Fruit fly (Drosophila melanogaster) whole organism, embryonic: ENCODE measurements around the gene CG6724.

Experiments used
- ATbp ChIP-seq: fragments of 200-800 bp; sonication (Bioruptor generic); optimal IDR thresholded peaks from 2 replicates; lab custom pipeline; 2017; ENCODE audit warnings: missing biosample characterization, mild to moderate bottlenecking, missing genetic modification characterization, missing genetic modification reagents
- Asciz ChIP-seq: fragments of 200-800 bp; sonication (Bioruptor generic); optimal IDR thresholded peaks from 2 replicates; lab custom pipeline; 2017; ENCODE audit warnings: missing biosample characterization, mild to moderate bottlenecking, missing genetic modification characterization, missing genetic modification reagents
- Atf-2 ChIP-seq: fragments of 200-800 bp; sonication (Bioruptor generic); optimal IDR thresholded peaks from 2 replicates; lab custom pipeline; 2016; ENCODE audit warnings: missing biosample characterization, missing genetic modification characterization
- Atf6 ChIP-seq: fragments of 200-800 bp; sonication (Bioruptor generic); IDR thresholded peaks from 2 replicates; pipeline ENCODE4 v1.3.6; 2022; ENCODE audit warnings: missing biosample characterization, missing genetic modification characterization
- BEAF-32 ChIP-seq: fragments of 200-800 bp; sonication (Bioruptor generic); optimal IDR thresholded peaks from 3 replicates; lab custom pipeline; 2017; ENCODE audit warnings: missing biosample characterization, missing genetic modification characterization, mild to moderate bottlenecking, moderate library complexity, missing genetic modification reagents
- Bdp1 ChIP-seq: fragments of 200-800 bp; sonication (Bioruptor generic); optimal IDR thresholded peaks from 3 replicates; lab custom pipeline; 2016; ENCODE audit warnings: missing biosample characterization, missing genetic modification characterization
- Blimp-1 ChIP-seq: fragments of 200-800 bp; sonication (Bioruptor generic); optimal IDR thresholded peaks from 3 replicates; lab custom pipeline; 2018; ENCODE audit warnings: missing biosample characterization, missing genetic modification characterization, mild to moderate bottlenecking, moderate library complexity, missing genetic modification reagents
- BtbVII ChIP-seq: fragments of 200-800 bp; sonication (Bioruptor generic); optimal IDR thresholded peaks from 3 replicates; lab custom pipeline; 2017; ENCODE audit warnings: missing biosample characterization, mild to moderate bottlenecking, missing genetic modification characterization
- CG10959 ChIP-seq: fragments of 200-800 bp; sonication (Bioruptor generic); IDR thresholded peaks from 2 replicates; pipeline ENCODE4 v1.3.6; 2022; ENCODE audit warnings: missing biosample characterization, missing genetic modification characterization
- CG11085 ChIP-seq: fragments of 200-800 bp; sonication (Bioruptor generic); IDR thresholded peaks from 2 replicates; pipeline ENCODE4 v1.3.6; 2022; ENCODE audit warnings: missing biosample characterization, missing genetic modification characterization
- CG11093 ChIP-seq: fragments of 200-800 bp; sonication (Bioruptor generic); IDR thresholded peaks from 3 replicates; pipeline ENCODE4 v1.3.6; 2022; ENCODE audit warnings: missing biosample characterization, missing genetic modification characterization
- CG11504 ChIP-seq: fragments of 200-800 bp; sonication (Bioruptor generic); optimal IDR thresholded peaks from 3 replicates; lab custom pipeline; 2019; ENCODE audit warnings: missing biosample characterization, mild to moderate bottlenecking, missing genetic modification characterization, moderate library complexity
- CG11695 ChIP-seq: fragments of 200-800 bp; sonication (Bioruptor generic); IDR thresholded peaks from 3 replicates; pipeline ENCODE4 v1.3.6; 2022; ENCODE audit warnings: missing biosample characterization, missing genetic modification characterization
- CG12942 ChIP-seq: fragments of 200-800 bp; sonication (Bioruptor generic); optimal IDR thresholded peaks from 3 replicates; lab custom pipeline; 2016; ENCODE audit warnings: missing biosample characterization, missing genetic modification characterization
- CG13624 ChIP-seq: fragments of 200-800 bp; sonication (Bioruptor generic); optimal IDR thresholded peaks from 2 replicates; lab custom pipeline; 2016; ENCODE audit warnings: missing biosample characterization, missing genetic modification characterization
- CG15696 ChIP-seq: fragments of 200-800 bp; sonication (Bioruptor generic); optimal IDR thresholded peaks from 2 replicates; lab custom pipeline; 2019; ENCODE audit warnings: missing biosample characterization, mild to moderate bottlenecking, missing genetic modification characterization, moderate library complexity
- CG17361 ChIP-seq: fragments of 200-800 bp; sonication (Bioruptor generic); IDR thresholded peaks from 3 replicates; pipeline ENCODE4 v1.3.6; 2022; ENCODE audit warnings: missing biosample characterization, missing genetic modification characterization
- CG17912 ChIP-seq: fragments of 200-800 bp; sonication (Bioruptor generic); optimal IDR thresholded peaks from 2 replicates; lab custom pipeline; 2018; ENCODE audit warnings: missing biosample characterization, mild to moderate bottlenecking, missing genetic modification characterization
- CG18764 ChIP-seq: fragments of 200-800 bp; sonication (Bioruptor generic); optimal IDR thresholded peaks from 3 replicates; lab custom pipeline; 2016; ENCODE audit warnings: missing biosample characterization, missing genetic modification characterization
- CG30403 ChIP-seq: fragments of 200-800 bp; sonication (Bioruptor generic); optimal IDR thresholded peaks from 3 replicates; lab custom pipeline; 2016; ENCODE audit warnings: missing biosample characterization, missing genetic modification characterization
- CG32532 ChIP-seq: fragments of 200-800 bp; sonication (Bioruptor generic); IDR thresholded peaks from 2 replicates; pipeline ENCODE4 v1.3.6; 2022; ENCODE audit warnings: missing biosample characterization, missing genetic modification characterization
- CG42726 ChIP-seq: fragments of 200-800 bp; sonication (Bioruptor generic); IDR thresholded peaks from 2 replicates; pipeline ENCODE4 v1.3.6; 2022; ENCODE audit warnings: missing biosample characterization, missing genetic modification characterization; ENCODE audit not compliant: partially characterized antibody
- CG4328 ChIP-seq: fragments of 200-800 bp; sonication (Bioruptor generic); optimal IDR thresholded peaks from 3 replicates; lab custom pipeline; 2017; ENCODE audit warnings: missing biosample characterization, missing genetic modification reagents, missing genetic modification characterization
- CG6854 ChIP-seq: fragments of 200-800 bp; sonication (Bioruptor generic); optimal IDR thresholded peaks from 3 replicates; lab custom pipeline; 2017; ENCODE audit warnings: missing biosample characterization, mild to moderate bottlenecking, missing genetic modification characterization
- CG9437 ChIP-seq: fragments of 200-800 bp; sonication (Bioruptor generic); optimal IDR thresholded peaks from 2 replicates; lab custom pipeline; 2018; ENCODE audit warnings: missing biosample characterization, mild to moderate bottlenecking, missing genetic modification characterization
- CrebB ChIP-seq: fragments of 200-800 bp; sonication (Bioruptor generic); optimal IDR thresholded peaks from 3 replicates; lab custom pipeline; 2018; ENCODE audit warnings: missing biosample characterization, mild to moderate bottlenecking, missing genetic modification characterization
- Dad ChIP-seq: fragments of 200-800 bp; sonication (Bioruptor generic); optimal IDR thresholded peaks from 3 replicates; lab custom pipeline; 2016; ENCODE audit warnings: missing biosample characterization, missing genetic modification characterization
- Ets65A ChIP-seq: fragments of 200-800 bp; sonication (Bioruptor generic); peaks from one replicate; lab custom pipeline; 2016; ENCODE audit warnings: missing biosample characterization, missing genetic modification characterization
- H2.0 ChIP-seq: fragments of 200-800 bp; sonication (Bioruptor generic); IDR thresholded peaks from 2 replicates; pipeline ENCODE4 v1.3.6; 2022; ENCODE audit warnings: missing biosample characterization, missing genetic modification characterization
- HHEX ChIP-seq: fragments of 200-800 bp; sonication (Bioruptor generic); optimal IDR thresholded peaks from 3 replicates; lab custom pipeline; 2017; ENCODE audit warnings: missing biosample characterization, mild to moderate bottlenecking, missing genetic modification characterization, missing genetic modification reagents
- Scr ChIP-seq: fragments of 200-800 bp; sonication (Bioruptor generic); IDR thresholded peaks from 2 replicates; pipeline ENCODE4 v1.3.6; 2022; ENCODE audit warnings: missing biosample characterization, missing genetic modification characterization; ENCODE audit not compliant: partially characterized antibody
- az2 ChIP-seq: fragments of 200-800 bp; sonication (Bioruptor generic); optimal IDR thresholded peaks from 3 replicates; lab custom pipeline; 2016; ENCODE audit warnings: missing biosample characterization, missing genetic modification characterization
- bcd ChIP-seq: fragments of 200-800 bp; sonication (Bioruptor generic); optimal IDR thresholded peaks from 2 replicates; lab custom pipeline; 2017; ENCODE audit warnings: missing biosample characterization, mild to moderate bottlenecking, missing genetic modification characterization
- cas ChIP-seq: fragments of 200-800 bp; sonication (Bioruptor generic); IDR thresholded peaks from 2 replicates; pipeline ENCODE4 v1.3.6; 2022; ENCODE audit warnings: missing biosample characterization, missing genetic modification characterization
- dmrt99B ChIP-seq: fragments of 200-800 bp; sonication (Bioruptor generic); optimal IDR thresholded peaks from 2 replicates; lab custom pipeline; 2018; ENCODE audit warnings: missing biosample characterization, mild to moderate bottlenecking, missing genetic modification characterization, moderate library complexity
- dysf ChIP-seq: fragments of 200-800 bp; sonication (Bioruptor generic); IDR thresholded peaks from 3 replicates; pipeline ENCODE4 v1.3.6; 2022; ENCODE audit warnings: missing biosample characterization, missing genetic modification characterization
- esg ChIP-seq: fragments of 200-800 bp; sonication (Bioruptor generic); conservative IDR thresholded peaks from 2 replicates; pipeline ENCODE4 v1.3.6; 2022; ENCODE audit warnings: missing biosample characterization, missing genetic modification characterization
- fru ChIP-seq: fragments of >200 bp; optimal IDR thresholded peaks from 2 replicates; lab custom pipeline; 2017
- gsb-n ChIP-seq: fragments of 200-800 bp; sonication (Bioruptor generic); optimal IDR thresholded peaks from 3 replicates; lab custom pipeline; 2018; ENCODE audit warnings: missing biosample characterization, mild to moderate bottlenecking, missing genetic modification characterization
- jing ChIP-seq: fragments of 200-800 bp; sonication (Bioruptor generic); optimal IDR thresholded peaks from 2 replicates; lab custom pipeline; 2018; ENCODE audit warnings: missing biosample characterization, mild to moderate bottlenecking, missing genetic modification characterization
- lbe ChIP-seq: fragments of 200-800 bp; sonication (Bioruptor generic); optimal IDR thresholded peaks from 2 replicates; lab custom pipeline; 2016; ENCODE audit warnings: missing biosample characterization, mild to moderate bottlenecking, missing genetic modification characterization
- sisA ChIP-seq: fragments of 200-800 bp; sonication (Bioruptor generic); IDR thresholded peaks from 2 replicates; pipeline ENCODE4 v1.3.6; 2022; ENCODE audit warnings: missing biosample characterization, missing genetic modification characterization
- slbo ChIP-seq: fragments of 200-800 bp; sonication (Bioruptor generic); IDR thresholded peaks from 2 replicates; pipeline ENCODE4 v1.3.6; 2022; ENCODE audit warnings: missing biosample characterization, missing genetic modification characterization
- slp2 ChIP-seq: fragments of 200-800 bp; sonication (Bioruptor generic); optimal IDR thresholded peaks from 2 replicates; lab custom pipeline; 2016; ENCODE audit warnings: missing biosample characterization, missing genetic modification characterization
- so ChIP-seq: fragments of 200-800 bp; sonication (Bioruptor generic); IDR thresholded peaks from 3 replicates; pipeline ENCODE4 v1.3.6; 2022; ENCODE audit warnings: missing biosample characterization, missing genetic modification characterization
- ssp ChIP-seq: fragments of 200-800 bp; sonication (Bioruptor generic); IDR thresholded peaks from 2 replicates; pipeline ENCODE4 v1.3.6; 2022; ENCODE audit warnings: missing biosample characterization, missing genetic modification characterization
- tna ChIP-seq: fragments of 200-800 bp; sonication (Bioruptor generic); IDR thresholded peaks from 2 replicates; pipeline ENCODE4 v1.3.6; 2022; ENCODE audit warnings: missing biosample characterization, missing genetic modification characterization; ENCODE audit not compliant: partially characterized antibody
- unpg ChIP-seq: fragments of 200-800 bp; sonication (Bioruptor generic); optimal IDR thresholded peaks from 3 replicates; lab custom pipeline; 2018; ENCODE audit warnings: missing biosample characterization, mild to moderate bottlenecking, missing genetic modification characterization, moderate library complexity
- vfl ChIP-seq: fragments of 200-800 bp; sonication (Bioruptor generic); optimal IDR thresholded peaks from 2 replicates; lab custom pipeline; 2016; ENCODE audit warnings: missing biosample characterization, missing genetic modification characterization
- zf30C ChIP-seq: fragments of 200-800 bp; sonication (Bioruptor generic); optimal IDR thresholded peaks from 3 replicates; lab custom pipeline; 2018; ENCODE audit warnings: missing biosample characterization, mild to moderate bottlenecking, missing genetic modification characterization

Gene CG6724

DNA sequence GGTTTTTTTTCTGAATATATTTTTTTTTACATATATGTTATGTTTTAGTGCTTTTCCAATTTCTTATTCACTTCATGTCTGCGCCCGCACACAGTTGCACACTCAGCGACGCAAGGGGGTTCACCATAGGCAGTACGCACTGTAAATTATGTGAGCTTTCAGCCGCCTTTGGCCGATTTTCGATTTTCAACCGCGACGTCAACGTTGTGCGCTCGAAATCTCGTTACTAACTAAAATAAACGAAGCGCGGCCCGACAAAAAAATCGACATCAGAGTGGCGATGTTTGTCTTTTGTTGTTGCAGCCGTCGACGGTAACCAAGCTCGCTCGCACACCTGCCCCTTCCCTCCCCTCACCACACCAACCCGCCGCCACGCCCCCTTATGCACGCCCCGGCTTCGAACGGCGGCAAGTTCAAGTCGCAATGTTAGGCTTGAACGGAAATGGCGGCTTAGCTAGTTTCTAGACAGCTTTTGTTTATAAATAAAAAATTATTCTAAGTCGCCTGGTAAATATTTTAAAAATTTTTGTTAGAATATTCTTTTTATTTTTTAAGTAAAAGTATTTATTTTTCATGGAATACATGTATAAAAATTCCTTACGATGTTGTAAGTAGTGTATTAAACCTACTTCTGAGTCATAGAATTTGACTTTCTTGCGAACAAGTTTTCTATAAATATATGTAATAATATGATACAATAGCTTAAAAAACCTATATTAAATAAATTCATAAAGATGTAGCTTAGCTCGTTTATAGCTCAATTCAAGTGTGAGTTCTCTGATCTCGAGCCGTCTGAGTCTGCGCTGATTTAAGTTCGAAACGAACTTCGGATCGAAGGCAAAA, 31.3 kb upstream of the CG6724 start, which contains the start of gene CG31869 (continued):
- TF ChIP-seq CG30403 (no peak), CG12942 (no peak), HHEX (GFP tag; lab: Kevin White, UChicago) (no peak), dmrt99B (tag; lab: Kevin White, UChicago) (no peak), cas (GFP tag; lab: Robert Waterston, UW) (no peak), zf30C (no peak), vfl (GFP tag; lab: Kevin White, UChicago) (no peak), BtbVII (GFP tag; lab: Kevin White, UChicago) (no peak), CG18764 (GFP tag; lab: Kevin White, UChicago) (no peak), CG11695 (GFP tag; lab: Robert Waterston, UW) (no peak), slbo (peak; percentile 61), ATbp (GFP tag; lab: Kevin White, UChicago) (no peak), CG11093 (GFP tag; lab: Robert Waterston, UW) (0 out of 3 replicates have a peak, but pooled peaks have one; percentile 35), Atf6 (GFP tag; lab: Robert Waterston, UW) (no peak), ssp (GFP tag; lab: Robert Waterston, UW) (no peak), fru (lab: Kevin White, UChicago) (no peak), Bdp1 (GFP tag; lab: Kevin White, UChicago) (no peak), esg (no peak), Dad (no peak), CG13624 (GFP tag; lab: Kevin White, UChicago) (no peak), CG10959 (GFP tag; lab: Robert Waterston, UW) (no peak), Scr (GFP tag; lab: Robert Waterston, UW) (no peak), CG17912 (GFP tag; lab: Kevin White, UChicago) (no peak), Atf-2 (GFP tag; lab: Kevin White, UChicago) (no peak), Asciz (no peak), az2 (no peak), CG11085 (GFP tag; lab: Robert Waterston, UW) (0 out of 2 replicates have a peak, but pooled peaks have one; percentile 42), lbe (GFP tag; lab: Kevin White, UChicago) (no peak), gsb-n (tag; lab: Kevin White, UChicago) (no peak), CrebB (no peak), CG32532 (GFP tag; lab: Robert Waterston, UW) (0 out of 2 replicates have a peak, but pooled peaks have one; percentile 31), H2.0 (peak; percentile 28; the same call in 1 of the 2 replicates), so (0 out of 3 replicates have a peak, but pooled peaks have one; percentile 13), tna (no peak), CG11504 (peak; percentile 90), CG6854 (GFP tag; lab: Kevin White, UChicago) (no peak), Blimp-1 (GFP tag; lab: Kevin White, UChicago) (peak; percentile 9), bcd (GFP tag; lab: Kevin White, UChicago) (no peak), CG9437 (GFP tag; lab: Kevin White, UChicago) (no peak), CG42726 (GFP tag; lab: Robert Waterston, UW) (no peak), CG17361 (GFP tag; lab: Robert Waterston, UW) (no peak), CG15696 (no peak), unpg (no peak), jing (GFP tag; lab: Kevin White, UChicago) (no peak), CG4328 (GFP tag; lab: Kevin White, UChicago) (no peak), dysf (GFP tag; lab: Robert Waterston, UW) (peak; percentile 38; the same call in 1 of the 3 replicates), slp2 (GFP tag; lab: Kevin White, UChicago) (no peak), Ets65A (GFP tag; lab: Kevin White, UChicago) (peak; percentile 86), BEAF-32 (GFP tag; lab: Kevin White, UChicago) (no peak), sisA (GFP tag; lab: Robert Waterston, UW) (peak; percentile 23; the same call in 1 of the 2 replicates)
